Worm (Caenorhabditis elegans): ENCODE data around the gene irld-12.
A peak's percentile ranks its signal among the peaks of the same experiment; 100 is the strongest.

The irld-12 gene

DNA sequence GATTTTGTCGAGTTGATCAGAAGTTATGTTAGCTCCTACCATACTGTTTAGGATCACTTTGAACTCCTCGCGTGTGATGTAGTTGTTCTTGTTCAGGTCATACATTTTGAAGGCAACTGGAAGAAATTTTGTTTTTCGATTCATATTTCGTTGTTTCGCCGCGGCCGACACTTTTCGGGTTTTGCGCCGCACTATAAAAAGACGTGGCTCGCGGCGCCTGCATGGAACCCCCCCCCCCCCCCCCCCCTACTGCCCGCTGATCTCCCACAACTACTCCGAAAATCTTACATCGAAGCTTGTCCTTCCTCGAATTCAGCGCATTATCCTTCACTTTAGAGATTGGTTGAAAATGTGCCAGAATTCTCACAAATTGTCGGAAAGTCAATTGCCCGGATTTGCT is 16.9 kb upstream of the irld-12 start:
- no peak for TF ChIP-seq ZK337.2 (GFP tag; IDR thresholded peaks at IDR 0.05)
- TF ChIP-seq set-16 (GFP tag; IDR thresholded peaks at IDR 0.05) = peak; percentile 82

DNA sequence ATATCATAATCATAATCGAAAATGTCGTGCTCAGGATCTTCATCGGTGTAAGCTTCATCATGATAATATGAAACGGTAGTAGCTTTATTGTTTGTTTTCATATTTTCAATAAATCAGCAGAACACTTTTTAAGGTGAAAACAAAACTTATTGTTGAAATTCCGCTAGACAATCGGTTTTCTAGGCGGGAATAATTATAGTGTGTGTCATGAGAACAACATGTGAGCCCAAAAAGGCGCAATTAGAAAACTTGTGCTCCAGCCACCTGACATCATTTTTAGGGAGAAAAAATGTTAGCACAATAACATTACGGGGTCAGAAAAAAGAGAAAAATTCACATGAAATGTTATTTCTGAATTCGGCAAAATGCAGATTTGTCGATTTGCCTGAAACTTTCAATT is 13.0 kb upstream of the irld-12 start, which contains the start of gene srw-8:
srw-8 (minus strand) TSS at position 101 of the 400 bp plus-strand sequence.
- no peak for TF ChIP-seq php-3 (GFP tag; IDR thresholded peaks at IDR 0.05)
- TF ChIP-seq D1046.2 (GFP tag; IDR thresholded peaks at IDR 0.05) = no peak
- TF ChIP-seq egl-43 (GFP tag; IDR thresholded peaks at IDR 0.05) = no peak
- TF ChIP-seq ceh-82 (tag; optimal IDR thresholded peaks at IDR 0.05) = no peak
- no peak for TF ChIP-seq ZK546.5 (tag; optimal IDR thresholded peaks at IDR 0.05)
- no peak for TF ChIP-seq daf-16 (GFP tag; optimal IDR thresholded peaks at IDR 0.05)
- no peak for TF ChIP-seq daf-16 (tag; optimal IDR thresholded peaks at IDR 0.05)
- no peak for TF ChIP-seq Y75B8A.6 (GFP tag; IDR thresholded peaks at IDR 0.05)
- TF ChIP-seq lin-39 (tag; optimal IDR thresholded peaks at IDR 0.05) = no peak
- no peak for TF ChIP-seq egl-27 (tag; optimal IDR thresholded peaks at IDR 0.05)
- no peak for TF ChIP-seq mes-2 (tag; optimal IDR thresholded peaks at IDR 0.05; ENCODE audit: poor library complexity, severe bottlenecking)
- no peak for TF ChIP-seq daf-19 (GFP tag; conservative IDR thresholded peaks at IDR 0.05)
- no peak for TF ChIP-seq tra-1 (GFP tag; IDR thresholded peaks at IDR 0.05)
- TF ChIP-seq zfp-3 (GFP tag; conservative IDR thresholded peaks at IDR 0.05) = no peak
- no peak for TF ChIP-seq lin-1 (GFP tag; IDR thresholded peaks at IDR 0.05)
- TF ChIP-seq saeg-2 (GFP tag; IDR thresholded peaks at IDR 0.05) = no peak
- no peak for TF ChIP-seq dpl-1 (GFP tag; optimal IDR thresholded peaks at IDR 0.05)
- TF ChIP-seq unc-130 (GFP tag; optimal IDR thresholded peaks at IDR 0.05) = no peak
- no peak for TF ChIP-seq hlh-11 (tag; optimal IDR thresholded peaks at IDR 0.05)
- TF ChIP-seq nhr-77 (tag; optimal IDR thresholded peaks at IDR 0.05) = no peak

DNA sequence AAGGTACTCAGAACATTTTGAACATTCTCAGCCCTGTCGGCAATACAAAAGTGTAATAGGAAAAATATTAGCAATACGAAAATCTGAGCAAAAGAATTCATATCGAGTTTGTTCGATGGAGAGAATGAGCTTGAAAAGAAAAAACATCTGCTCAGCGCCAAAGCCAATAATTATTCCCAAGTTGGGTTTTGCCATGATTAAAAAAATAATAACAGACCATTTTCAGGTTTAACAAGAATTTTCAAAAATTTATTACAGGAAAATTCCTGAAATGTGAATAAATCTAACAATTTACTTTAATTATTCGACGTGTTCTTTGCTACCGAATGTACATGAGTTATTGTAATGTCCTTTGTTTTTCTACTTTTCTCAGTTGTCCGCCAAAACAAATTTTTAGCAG is 11.1 kb upstream of the irld-12 start, which contains the start of gene irld-38:
irld-38 (minus strand) TSS at position 101 of the 400 bp plus-strand sequence.
- no peak for TF ChIP-seq php-3 (GFP tag; IDR thresholded peaks at IDR 0.05)
- TF ChIP-seq zag-1 (tag; optimal IDR thresholded peaks at IDR 0.05) = no peak
- no peak for TF ChIP-seq mes-2 (tag; optimal IDR thresholded peaks at IDR 0.05; ENCODE audit: poor library complexity, severe bottlenecking)
- no peak for TF ChIP-seq dmd-9 (GFP tag; IDR thresholded peaks at IDR 0.05)
- no peak for TF ChIP-seq ceh-20 (GFP tag; IDR thresholded peaks at IDR 0.05)
- no peak for TF ChIP-seq nhr-77 (tag; optimal IDR thresholded peaks at IDR 0.05)
- TF ChIP-seq tra-1 (GFP tag; IDR thresholded peaks at IDR 0.05) = no peak
- no peak for TF ChIP-seq hlh-30 (tag; optimal IDR thresholded peaks at IDR 0.05; ENCODE audit: insufficient read depth)

DNA sequence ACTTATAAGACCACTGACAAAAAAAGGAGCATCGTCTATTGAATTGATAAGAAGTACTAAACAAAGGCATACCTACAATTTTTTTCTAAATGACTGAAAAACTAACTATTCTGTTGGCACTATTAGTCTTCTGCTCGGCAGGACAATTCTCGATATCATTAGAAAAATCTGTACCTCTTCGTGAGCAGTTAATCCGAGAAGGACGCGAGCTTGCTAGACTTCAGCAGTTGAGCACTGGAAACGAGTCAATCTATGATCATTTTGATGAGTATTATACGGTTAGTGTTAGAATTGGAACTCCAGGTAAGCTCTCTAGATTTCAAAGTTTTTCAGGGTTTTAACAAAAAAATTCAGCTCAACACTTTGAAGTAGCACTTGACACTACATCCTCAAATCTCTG is 7.0 kb upstream of the irld-12 start, which contains the start of gene asp-7:
asp-7 (plus strand) TSS at position 81 of the 400 bp plus-strand sequence.
- TF ChIP-seq jun-1 (tag; optimal IDR thresholded peaks at IDR 0.05) = no peak
- peak; percentile 73 for TF ChIP-seq aha-1 (tag)
- TF ChIP-seq pqm-1 (tag; optimal IDR thresholded peaks at IDR 0.05) = peak; percentile 12

DNA sequence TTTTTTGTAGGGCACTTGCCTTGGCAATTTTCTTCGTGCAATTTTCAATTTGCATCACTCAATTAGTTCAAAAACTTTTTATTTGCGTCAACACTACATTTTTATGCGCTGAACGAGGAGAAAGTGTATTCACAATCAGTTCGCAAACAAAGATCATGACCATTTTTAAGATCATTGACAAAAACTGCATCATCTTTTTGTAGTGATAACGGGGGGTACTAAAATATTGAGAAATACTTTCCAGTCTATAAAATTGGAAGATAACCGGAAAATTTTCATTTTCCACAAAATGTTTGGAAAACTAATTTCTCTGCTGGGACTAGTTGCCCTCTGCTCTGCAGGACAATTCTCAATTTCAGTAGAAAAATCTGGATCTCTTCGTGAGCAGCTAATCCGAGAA is 3.1 kb upstream of the irld-12 start, which contains the start of gene asp-8:
asp-8 (plus strand) TSS at position 276 of the 400 bp plus-strand sequence.
- TF ChIP-seq php-3 (GFP tag; IDR thresholded peaks at IDR 0.05) (no peak), aly-2 (tag; optimal IDR thresholded peaks at IDR 0.05) (no peak), tag-97 (GFP tag; IDR thresholded peaks at IDR 0.05) (no peak), daf-16 (GFP tag; optimal IDR thresholded peaks at IDR 0.05) (no peak), daf-16 (tag; optimal IDR thresholded peaks at IDR 0.05) (peak; percentile 63), nhr-28 (tag; optimal IDR thresholded peaks at IDR 0.05) (peak; percentile 75)

DNA sequence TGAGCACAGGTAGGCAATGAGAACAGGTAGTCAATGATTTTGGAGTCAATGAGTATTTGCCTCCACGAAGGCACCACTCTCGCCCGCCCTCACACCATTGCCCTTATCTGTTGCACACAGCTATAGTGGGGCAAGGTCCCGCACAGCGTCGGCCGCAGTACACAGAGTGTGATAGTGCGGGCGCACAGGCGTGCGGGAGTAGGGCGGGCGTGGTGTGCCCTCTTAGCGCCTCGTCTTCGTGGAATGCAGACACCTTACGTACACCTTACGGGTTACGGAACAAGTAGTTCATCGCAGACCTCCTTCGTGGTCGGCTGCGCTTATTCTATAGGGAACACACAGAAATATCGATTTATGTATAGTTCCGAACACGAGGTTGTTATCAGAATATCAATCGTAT is 3.3 kb downstream of the irld-12 start:
- TF ChIP-seq ceh-44 (GFP tag; IDR thresholded peaks at IDR 0.05) (0 out of 2 replicates have a peak, but pooled peaks have one; percentile 11), dmd-8 (GFP tag; IDR thresholded peaks at IDR 0.05) (0 out of 2 replicates have a peak, but pooled peaks have one; percentile 30), set-16 (GFP tag; IDR thresholded peaks at IDR 0.05) (peak; percentile 54), F26F4.8 (GFP tag; conservative IDR thresholded peaks at IDR 0.05) (no peak), T26A8.4 (GFP tag; IDR thresholded peaks at IDR 0.05) (no peak), lim-7 (GFP tag; IDR thresholded peaks at IDR 0.05) (no peak), F44E2.7 (GFP tag; IDR thresholded peaks at IDR 0.05) (no peak)
